Fruit fly (Drosophila melanogaster) whole organism, embryonic: ENCODE data around the gene CG14020.

Experiments used
- Adf1 ChIP-seq: fragments of 200-800 bp; sonication (Bioruptor generic); IDR thresholded peaks from 2 replicates; pipeline ENCODE4 v1.3.6; 2022; ENCODE audit warnings: missing biosample characterization, missing genetic modification characterization
- CG11085 ChIP-seq: fragments of 200-800 bp; sonication (Bioruptor generic); IDR thresholded peaks from 2 replicates; pipeline ENCODE4 v1.3.6; 2022; ENCODE audit warnings: missing biosample characterization, missing genetic modification characterization
- CG11247 ChIP-seq: fragments of 200-800 bp; sonication (Bioruptor generic); IDR thresholded peaks from 2 replicates; pipeline ENCODE4 v1.3.6; 2022; ENCODE audit warnings: missing biosample characterization, missing genetic modification characterization
- CG11456 ChIP-seq: fragments of 200-800 bp; sonication (Bioruptor generic); IDR thresholded peaks from 3 replicates; pipeline ENCODE4 v1.3.6; 2022; ENCODE audit warnings: missing biosample characterization, missing genetic modification characterization
- CG14014 ChIP-seq: fragments of 200-800 bp; sonication (Bioruptor generic); IDR thresholded peaks from 2 replicates; pipeline ENCODE4 v1.3.6; 2022; ENCODE audit warnings: missing biosample characterization, missing genetic modification characterization
- CG14441 ChIP-seq: fragments of 200-800 bp; sonication (Bioruptor generic); IDR thresholded peaks from 2 replicates; pipeline ENCODE4 v1.3.6; 2022; ENCODE audit warnings: missing biosample characterization, missing genetic modification characterization
- CG15479 ChIP-seq: fragments of 200-800 bp; sonication (Bioruptor generic); optimal IDR thresholded peaks from 3 replicates; lab custom pipeline; 2019; ENCODE audit warnings: missing biosample characterization, mild to moderate bottlenecking, missing genetic modification characterization, moderate library complexity
- CG17361 ChIP-seq: fragments of 200-800 bp; sonication (Bioruptor generic); IDR thresholded peaks from 3 replicates; pipeline ENCODE4 v1.3.6; 2022; ENCODE audit warnings: missing biosample characterization, missing genetic modification characterization
- CG17612 ChIP-seq: fragments of 200-800 bp; sonication (Bioruptor generic); IDR thresholded peaks from 2 replicates; pipeline ENCODE4 v1.3.6; 2022; ENCODE audit warnings: missing biosample characterization, missing genetic modification characterization
- CG31441 ChIP-seq: fragments of 200-800 bp; sonication (Bioruptor generic); IDR thresholded peaks from 2 replicates; pipeline ENCODE4 v1.3.6; 2022; ENCODE audit warnings: missing biosample characterization, missing genetic modification characterization
- CG32772 ChIP-seq: fragments of 200-800 bp; sonication (Bioruptor generic); IDR thresholded peaks from 2 replicates; pipeline ENCODE4 v1.3.6; 2022; ENCODE audit warnings: missing biosample characterization, missing genetic modification characterization
- CG4617 ChIP-seq: fragments of 200-800 bp; sonication (Bioruptor generic); optimal IDR thresholded peaks from 3 replicates; lab custom pipeline; 2016; ENCODE audit warnings: missing biosample characterization, missing genetic modification characterization, borderline replicate concordance
- CG5180 ChIP-seq: fragments of 200-800 bp; sonication (Bioruptor generic); optimal IDR thresholded peaks from 3 replicates; lab custom pipeline; 2017; ENCODE audit warnings: missing biosample characterization, missing genetic modification characterization, mild to moderate bottlenecking, moderate library complexity, missing genetic modification reagents
- CG6689 ChIP-seq: fragments of 200-800 bp; sonication (Bioruptor generic); IDR thresholded peaks from 2 replicates; pipeline ENCODE4 v1.3.6; 2022; ENCODE audit warnings: missing biosample characterization, missing genetic modification characterization
- CG9437 ChIP-seq: fragments of 200-800 bp; sonication (Bioruptor generic); optimal IDR thresholded peaks from 2 replicates; lab custom pipeline; 2018; ENCODE audit warnings: missing biosample characterization, mild to moderate bottlenecking, missing genetic modification characterization
- Deaf1 ChIP-seq: fragments of 200-800 bp; optimal IDR thresholded peaks from 3 replicates; lab custom pipeline; 2019; ENCODE audit warnings: missing biosample characterization, mild to moderate bottlenecking, missing genetic modification characterization, moderate library complexity
- Dip3 ChIP-seq: fragments of 200-800 bp; sonication (Bioruptor generic); optimal IDR thresholded peaks from 3 replicates; lab custom pipeline; 2016; ENCODE audit warnings: missing biosample characterization, missing genetic modification characterization
- Drgx ChIP-seq: fragments of 200-800 bp; sonication (Bioruptor generic); IDR thresholded peaks from 2 replicates; pipeline ENCODE4 v1.3.6; 2022; ENCODE audit warnings: missing biosample characterization, missing genetic modification characterization
- Fer1 ChIP-seq: fragments of 200-800 bp; sonication (Bioruptor generic); optimal IDR thresholded peaks from 2 replicates; lab custom pipeline; 2017; ENCODE audit warnings: missing biosample characterization, mild to moderate bottlenecking, missing genetic modification characterization
- HmgD ChIP-seq: fragments of 200-800 bp; sonication (Bioruptor generic); optimal IDR thresholded peaks from 3 replicates; lab custom pipeline; 2016; ENCODE audit warnings: missing biosample characterization, missing genetic modification characterization
- Hsf ChIP-seq: fragments of 200-800 bp; sonication (Bioruptor generic); optimal IDR thresholded peaks from 3 replicates; lab custom pipeline; 2016; ENCODE audit warnings: missing biosample characterization, missing genetic modification characterization
- Lim3 ChIP-seq: fragments of 200-800 bp; sonication (Bioruptor generic); IDR thresholded peaks from 2 replicates; pipeline ENCODE4 v1.3.6; 2022; ENCODE audit warnings: missing biosample characterization, missing genetic modification characterization
- NfI ChIP-seq: fragments of 200-800 bp; sonication (Bioruptor generic); optimal IDR thresholded peaks from 3 replicates; lab custom pipeline; 2018; ENCODE audit warnings: missing biosample characterization, mild to moderate bottlenecking, missing genetic modification characterization, moderate library complexity
- Ravus ChIP-seq: fragments of 200-800 bp; sonication (Bioruptor generic); IDR thresholded peaks from 2 replicates; pipeline ENCODE4 v1.3.6; 2022; ENCODE audit warnings: missing biosample characterization, missing genetic modification characterization
- Rx ChIP-seq: fragments of 200-800 bp; sonication (Bioruptor generic); IDR thresholded peaks from 2 replicates; pipeline ENCODE4 v1.3.6; 2022; ENCODE audit warnings: missing biosample characterization, missing genetic modification characterization
- Ssrp ChIP-seq: fragments of 200-800 bp; sonication (Bioruptor generic); optimal IDR thresholded peaks from 2 replicates; lab custom pipeline; 2018; ENCODE audit warnings: missing biosample characterization, mild to moderate bottlenecking, missing genetic modification characterization, moderate library complexity
- TFAM ChIP-seq: fragments of 200-800 bp; sonication (Bioruptor generic); optimal IDR thresholded peaks from 2 replicates; lab custom pipeline; 2017; ENCODE audit warnings: missing biosample characterization, missing genetic modification characterization, inconsistent platforms
- Vsx1 ChIP-seq: fragments of 200-800 bp; sonication (Bioruptor generic); optimal IDR thresholded peaks from 2 replicates; lab custom pipeline; 2017; ENCODE audit warnings: missing biosample characterization, mild to moderate bottlenecking, missing genetic modification characterization, missing genetic modification reagents
- chif ChIP-seq, 2 experiments: fragments of 200-800 bp; sonication (Bioruptor generic); optimal IDR thresholded peaks; 3 replicates each; lab custom pipeline; 2016; ENCODE audit warnings: missing biosample characterization in 2 of 2, missing genetic modification characterization in 2 of 2
- chm ChIP-seq: fragments of 200-800 bp; sonication (Bioruptor generic); IDR thresholded peaks from 2 replicates; pipeline ENCODE4 v1.3.6; 2022; ENCODE audit warnings: missing biosample characterization, missing genetic modification characterization
- ci ChIP-seq: fragments of 200-800 bp; sonication (Bioruptor generic); IDR thresholded peaks from 3 replicates; pipeline ENCODE4 v1.3.6; 2022; ENCODE audit warnings: missing biosample characterization, missing genetic modification characterization
- cwo ChIP-seq: fragments of 200-800 bp; sonication (Bioruptor generic); optimal IDR thresholded peaks from 3 replicates; lab custom pipeline; 2017; ENCODE audit warnings: missing biosample characterization, missing genetic modification characterization, mild to moderate bottlenecking, moderate library complexity, missing genetic modification reagents
- emc ChIP-seq: fragments of 200-800 bp; sonication (Bioruptor generic); optimal IDR thresholded peaks from 2 replicates; lab custom pipeline; 2016; ENCODE audit warnings: missing biosample characterization, missing genetic modification characterization
- fd102C ChIP-seq: fragments of 200-800 bp; sonication (Bioruptor generic); optimal IDR thresholded peaks from 2 replicates; lab custom pipeline; 2018; ENCODE audit warnings: missing biosample characterization, mild to moderate bottlenecking, missing genetic modification characterization, moderate library complexity
- gsb ChIP-seq: fragments of 200-800 bp; sonication (Bioruptor generic); IDR thresholded peaks from 2 replicates; pipeline ENCODE4 v1.3.6; 2022; ENCODE audit warnings: missing biosample characterization, missing genetic modification characterization
- gsb-n ChIP-seq: fragments of 200-800 bp; sonication (Bioruptor generic); optimal IDR thresholded peaks from 3 replicates; lab custom pipeline; 2018; ENCODE audit warnings: missing biosample characterization, mild to moderate bottlenecking, missing genetic modification characterization
- ind ChIP-seq: fragments of 200-800 bp; sonication (Bioruptor generic); optimal IDR thresholded peaks from 3 replicates; lab custom pipeline; 2016; ENCODE audit warnings: missing biosample characterization, missing genetic modification characterization
- kay ChIP-seq: fragments of 200-800 bp; sonication (Bioruptor generic); optimal IDR thresholded peaks from 2 replicates; lab custom pipeline; 2016; ENCODE audit warnings: missing biosample characterization, missing genetic modification characterization
- lmd ChIP-seq: fragments of 200-800 bp; sonication (Bioruptor generic); IDR thresholded peaks from 2 replicates; pipeline ENCODE4 v1.3.6; 2022; ENCODE audit warnings: missing biosample characterization, missing genetic modification characterization
- mam ChIP-seq: fragments of 200-800 bp; sonication (Bioruptor generic); optimal IDR thresholded peaks from 3 replicates; lab custom pipeline; 2016; ENCODE audit warnings: missing biosample characterization, missing genetic modification characterization
- mirr ChIP-seq: fragments of 200-800 bp; sonication (Bioruptor generic); optimal IDR thresholded peaks from 3 replicates; lab custom pipeline; 2018; ENCODE audit warnings: missing biosample characterization, mild to moderate bottlenecking, missing genetic modification characterization
- rib ChIP-seq: fragments of 200-800 bp; sonication (Bioruptor generic); IDR thresholded peaks from 2 replicates; pipeline ENCODE4 v1.3.6; 2022; ENCODE audit warnings: missing biosample characterization, missing genetic modification characterization
- sc ChIP-seq, 3 experiments: fragments of >200 bp in 2 of 3; fragments of 200-800 bp in 1 of 3; sonication (Bioruptor generic) in 1 of 3; optimal IDR thresholded peaks; 2 replicates in 2 of 3; 3 replicates in 1 of 3; lab custom pipeline; 2017; ENCODE audit warnings: mild to moderate bottlenecking in 1 of 3, missing biosample characterization in 1 of 3, missing genetic modification characterization in 1 of 3, missing genetic modification reagents in 1 of 3
- scrt ChIP-seq: fragments of 200-800 bp; sonication (Bioruptor generic); optimal IDR thresholded peaks from 2 replicates; lab custom pipeline; 2018; ENCODE audit warnings: missing biosample characterization, mild to moderate bottlenecking, missing genetic modification characterization, moderate library complexity
- seq ChIP-seq: fragments of 200-800 bp; sonication (Bioruptor generic); IDR thresholded peaks from 2 replicates; pipeline ENCODE4 v1.3.6; 2022; ENCODE audit warnings: missing biosample characterization, missing genetic modification characterization
- sima ChIP-seq: fragments of 200-800 bp; sonication (Bioruptor generic); optimal IDR thresholded peaks from 2 replicates; lab custom pipeline; 2016; ENCODE audit warnings: missing biosample characterization, missing genetic modification characterization
- tin ChIP-seq: fragments of 200-800 bp; sonication (Bioruptor generic); optimal IDR thresholded peaks from 3 replicates; lab custom pipeline; 2016; ENCODE audit warnings: missing biosample characterization, missing genetic modification characterization
- usp ChIP-seq: fragments of >200 bp; optimal IDR thresholded peaks from 2 replicates; lab custom pipeline; 2017; ENCODE audit warnings: missing biosample characterization, missing genetic modification characterization
- vnd ChIP-seq: fragments of 200-800 bp; sonication (Bioruptor generic); IDR thresholded peaks from 3 replicates; pipeline ENCODE4 v1.3.6; 2022; ENCODE audit warnings: missing biosample characterization, missing genetic modification characterization; ENCODE audit not compliant: partially characterized antibody
- z ChIP-seq: fragments of 200-800 bp; sonication (Bioruptor generic); IDR thresholded peaks from 3 replicates; pipeline ENCODE4 v1.3.6; 2022; ENCODE audit warnings: missing biosample characterization, missing genetic modification characterization

The CG14020 gene

dm6 chr2L:5542944-5543515 lies 25.5 kb downstream of the CG14020 start (continued):
- TF ChIP-seq Lim3 (no peak), rib (GFP tag; lab: Robert Waterston, UW) (no peak; the same call in 1 of the 2 replicates), CG11247 (GFP tag; lab: Robert Waterston, UW) (no peak), tin (GFP tag; lab: Kevin White, UChicago) (peak; percentile 38), Adf1 (GFP tag; lab: Robert Waterston, UW) (peak; percentile 75), usp (GFP tag; lab: Kevin White, UChicago) (no peak), Ravus (GFP tag; lab: Robert Waterston, UW) (no peak), z (peak; percentile 99), gsb-n (tag; lab: Kevin White, UChicago) (no peak), HmgD (no peak), CG15479 (GFP tag; lab: Kevin White, UChicago) (peak; percentile 9), CG17361 (GFP tag; lab: Robert Waterston, UW) (0 out of 3 replicates have a peak, but pooled peaks have one; percentile 22), sc (optimal IDR thresholded peaks at IDR 0.05; lab: Kevin White, UChicago) (no peak), sc (GFP tag; optimal IDR thresholded peaks at IDR 0.05; lab: Kevin White, UChicago) (no peak), ci (GFP tag; lab: Robert Waterston, UW) (peak; percentile 88), seq (GFP tag; lab: Robert Waterston, UW) (0 out of 2 replicates have a peak, but pooled peaks have one; percentile 46), kay (GFP tag; lab: Kevin White, UChicago) (peak; percentile 11), Vsx1 (GFP tag; lab: Kevin White, UChicago) (no peak), CG5180 (no peak), CG11085 (GFP tag; lab: Robert Waterston, UW) (no peak), Ssrp (tag; lab: Kevin White, UChicago) (no peak), emc (no peak), Dip3 (GFP tag; lab: Kevin White, UChicago) (peak; percentile 0), chif (GFP tag; optimal IDR thresholded peaks at IDR 0.05; lab: Kevin White, UChicago) (peak in 1 of 2 experiments; percentile 11), CG11456 (GFP tag; lab: Robert Waterston, UW) (0 out of 3 replicates have a peak, but pooled peaks have one; percentile 4), Fer1 (GFP tag; lab: Kevin White, UChicago) (peak; percentile 68), Hsf (peak; percentile 55), vnd (GFP tag; lab: Robert Waterston, UW) (no peak), Rx (no peak), CG9437 (GFP tag; lab: Kevin White, UChicago) (peak; percentile 4), mam (GFP tag; lab: Kevin White, UChicago) (peak; percentile 64), NfI (peak; percentile 45), lmd (GFP tag; lab: Robert Waterston, UW) (peak; percentile 38; the same call in 1 of the 2 replicates), CG4617 (GFP tag; lab: Kevin White, UChicago) (no peak), fd102C (GFP tag; lab: Kevin White, UChicago) (no peak), CG14014 (GFP tag; lab: Robert Waterston, UW) (peak; percentile 77), Deaf1 (peak; percentile 66), CG17612 (GFP tag; lab: Robert Waterston, UW) (no peak), ind (GFP tag; lab: Kevin White, UChicago) (peak; percentile 61), CG32772 (GFP tag; lab: Robert Waterston, UW) (0 out of 2 replicates have a peak, but pooled peaks have one; percentile 35), TFAM (no peak), sima (GFP tag; lab: Kevin White, UChicago) (no peak), CG31441 (no peak; the same call in 1 of the 2 replicates), gsb (GFP tag; lab: Robert Waterston, UW) (peak; percentile 46; the same call in 1 of the 2 replicates), scrt (GFP tag; lab: Kevin White, UChicago) (peak; percentile 26), chm (GFP tag; lab: Robert Waterston, UW) (peak; percentile 36; the same call in 1 of the 2 replicates), mirr (GFP tag; lab: Kevin White, UChicago) (peak; percentile 20), Drgx (GFP tag; lab: Robert Waterston, UW) (peak; percentile 68), CG14441 (GFP tag; lab: Robert Waterston, UW) (peak; percentile 65), CG6689 (GFP tag; lab: Robert Waterston, UW) (peak; percentile 46), cwo (GFP tag; lab: Kevin White, UChicago) (peak; percentile 86)
